Fruit fly (Drosophila melanogaster) whole organism, embryonic: ENCODE data around the gene bb8.

Experiments used
- C15 ChIP-seq: fragments of 200-800 bp; sonication (Bioruptor generic); IDR thresholded peaks from 3 replicates; pipeline ENCODE4 v1.3.6; 2022; ENCODE audit warnings: missing biosample characterization, missing genetic modification characterization
- CG12236 ChIP-seq: fragments of 200-800 bp; sonication (Bioruptor generic); optimal IDR thresholded peaks from 2 replicates; lab custom pipeline; 2016; ENCODE audit warnings: missing biosample characterization, missing genetic modification characterization
- CG12391 ChIP-seq: fragments of 200-800 bp; sonication (Bioruptor generic); optimal IDR thresholded peaks from 3 replicates; lab custom pipeline; 2018; ENCODE audit warnings: missing biosample characterization, mild to moderate bottlenecking, missing genetic modification characterization, moderate library complexity
- CG12769 ChIP-seq: fragments of 200-800 bp; sonication (Bioruptor generic); optimal IDR thresholded peaks from 2 replicates; lab custom pipeline; 2019; ENCODE audit warnings: missing biosample characterization, mild to moderate bottlenecking, missing genetic modification characterization, moderate library complexity
- CG14050 ChIP-seq: fragments of 200-800 bp; sonication (Bioruptor generic); IDR thresholded peaks from 3 replicates; pipeline ENCODE4 v1.3.6; 2022; ENCODE audit warnings: missing biosample characterization, missing genetic modification characterization
- CG15479 ChIP-seq: fragments of 200-800 bp; sonication (Bioruptor generic); optimal IDR thresholded peaks from 3 replicates; lab custom pipeline; 2019; ENCODE audit warnings: missing biosample characterization, mild to moderate bottlenecking, missing genetic modification characterization, moderate library complexity
- CG16813 ChIP-seq: fragments of 200-800 bp; sonication (Bioruptor generic); IDR thresholded peaks from 3 replicates; pipeline ENCODE4 v1.3.6; 2022; ENCODE audit warnings: missing biosample characterization, missing genetic modification characterization; ENCODE audit not compliant: partially characterized antibody
- CG17186 ChIP-seq: fragments of 200-800 bp; sonication (Bioruptor generic); optimal IDR thresholded peaks from 3 replicates; lab custom pipeline; 2017; ENCODE audit warnings: missing biosample characterization, missing genetic modification reagents, missing genetic modification characterization
- CG2129 ChIP-seq: fragments of 200-800 bp; sonication (Bioruptor generic); IDR thresholded peaks from 2 replicates; pipeline ENCODE4 v1.3.6; 2022; ENCODE audit warnings: missing biosample characterization, missing genetic modification characterization; ENCODE audit not compliant: partially characterized antibody
- CG2889 ChIP-seq: fragments of 200-800 bp; sonication (Bioruptor generic); IDR thresholded peaks from 3 replicates; pipeline ENCODE4 v1.3.6; 2022; ENCODE audit warnings: missing biosample characterization, missing genetic modification characterization
- CG32532 ChIP-seq: fragments of 200-800 bp; sonication (Bioruptor generic); IDR thresholded peaks from 2 replicates; pipeline ENCODE4 v1.3.6; 2022; ENCODE audit warnings: missing biosample characterization, missing genetic modification characterization
- CG3407 ChIP-seq: fragments of 200-800 bp; sonication (Bioruptor generic); optimal IDR thresholded peaks from 2 replicates; lab custom pipeline; 2018; ENCODE audit warnings: missing biosample characterization, mild to moderate bottlenecking, missing genetic modification characterization
- CG4820 ChIP-seq: fragments of 200-800 bp; sonication (Bioruptor generic); optimal IDR thresholded peaks from 3 replicates; lab custom pipeline; 2016; ENCODE audit warnings: missing biosample characterization, missing genetic modification characterization
- CG7271 ChIP-seq: fragments of 200-800 bp; sonication (Bioruptor generic); optimal IDR thresholded peaks from 2 replicates; lab custom pipeline; 2018; ENCODE audit warnings: missing biosample characterization, mild to moderate bottlenecking, missing genetic modification characterization, moderate library complexity
- CG8089 ChIP-seq: fragments of 200-800 bp; sonication (Bioruptor generic); optimal IDR thresholded peaks from 3 replicates; lab custom pipeline; 2016; ENCODE audit warnings: missing biosample characterization, missing genetic modification characterization
- Chrac-16 ChIP-seq: fragments of 200-800 bp; sonication (Bioruptor generic); optimal IDR thresholded peaks from 3 replicates; lab custom pipeline; 2016; ENCODE audit warnings: missing biosample characterization, missing genetic modification characterization
- CrebB ChIP-seq: fragments of 200-800 bp; sonication (Bioruptor generic); optimal IDR thresholded peaks from 3 replicates; lab custom pipeline; 2018; ENCODE audit warnings: missing biosample characterization, mild to moderate bottlenecking, missing genetic modification characterization
- Dip2 ChIP-seq: fragments of 200-800 bp; sonication (Bioruptor generic); IDR thresholded peaks from 2 replicates; pipeline ENCODE4 v1.3.6; 2022; ENCODE audit warnings: missing biosample characterization, missing genetic modification characterization
- E2f2 ChIP-seq: fragments of 200-800 bp; sonication (Bioruptor generic); IDR thresholded peaks from 2 replicates; pipeline ENCODE4 v1.3.6; 2022; ENCODE audit warnings: missing biosample characterization, missing genetic modification characterization
- Fer1 ChIP-seq: fragments of 200-800 bp; sonication (Bioruptor generic); optimal IDR thresholded peaks from 2 replicates; lab custom pipeline; 2017; ENCODE audit warnings: missing biosample characterization, mild to moderate bottlenecking, missing genetic modification characterization
- Fer3 ChIP-seq: fragments of 200-800 bp; sonication (Bioruptor generic); optimal IDR thresholded peaks from 2 replicates; lab custom pipeline; 2018; ENCODE audit warnings: missing biosample characterization, mild to moderate bottlenecking, missing genetic modification characterization, moderate library complexity
- Gug ChIP-seq: fragments of 200-800 bp; sonication (Bioruptor generic); IDR thresholded peaks from 4 replicates; pipeline ENCODE4 v1.3.6; 2022; ENCODE audit warnings: missing biosample characterization, missing genetic modification characterization
- H15 ChIP-seq: fragments of 200-800 bp; sonication (Bioruptor generic); IDR thresholded peaks from 3 replicates; pipeline ENCODE4 v1.3.6; 2022; ENCODE audit warnings: missing biosample characterization, missing genetic modification characterization
- Hand ChIP-seq: fragments of 200-800 bp; sonication (Bioruptor generic); optimal IDR thresholded peaks from 2 replicates; lab custom pipeline; 2017; ENCODE audit warnings: mild to moderate bottlenecking, missing biosample characterization, missing genetic modification reagents, missing genetic modification characterization
- Kr ChIP-seq: fragments of 200-800 bp; sonication (Bioruptor generic); optimal IDR thresholded peaks from 2 replicates; lab custom pipeline; 2017; ENCODE audit warnings: missing biosample characterization, mild to moderate bottlenecking, missing genetic modification characterization
- Nf-YA ChIP-seq: fragments of 200-800 bp; sonication (Bioruptor generic); IDR thresholded peaks from 2 replicates; pipeline ENCODE4 v1.3.6; 2022; ENCODE audit warnings: missing biosample characterization, missing genetic modification characterization
- Sox100B ChIP-seq: fragments of 200-800 bp; sonication (Bioruptor generic); optimal IDR thresholded peaks from 3 replicates; lab custom pipeline; 2018; ENCODE audit warnings: missing biosample characterization, mild to moderate bottlenecking, missing genetic modification characterization
- Sox102F ChIP-seq: fragments of 200-800 bp; sonication (Bioruptor generic); optimal IDR thresholded peaks from 2 replicates; lab custom pipeline; 2018; ENCODE audit warnings: missing biosample characterization, mild to moderate bottlenecking, missing genetic modification characterization, moderate library complexity
- Spps ChIP-seq: fragments of 200-800 bp; sonication (Bioruptor generic); optimal IDR thresholded peaks from 2 replicates; lab custom pipeline; 2018; ENCODE audit warnings: missing biosample characterization, mild to moderate bottlenecking, missing genetic modification characterization
- ash1 ChIP-seq: fragments of 200-800 bp; sonication (Bioruptor generic); optimal IDR thresholded peaks from 2 replicates; lab custom pipeline; 2018; ENCODE audit warnings: missing biosample characterization, mild to moderate bottlenecking, missing genetic modification characterization
- bbx ChIP-seq: fragments of 200-800 bp; sonication (Bioruptor generic); IDR thresholded peaks from 2 replicates; pipeline ENCODE4 v1.3.6; 2022; ENCODE audit warnings: missing biosample characterization, missing genetic modification characterization; ENCODE audit not compliant: partially characterized antibody
- corto ChIP-seq: fragments of 200-800 bp; sonication (Bioruptor generic); optimal IDR thresholded peaks from 2 replicates; lab custom pipeline; 2016; ENCODE audit warnings: missing biosample characterization, mild to moderate bottlenecking, missing genetic modification characterization, moderate library complexity
- crol ChIP-seq: fragments of 200-800 bp; sonication (Bioruptor generic); IDR thresholded peaks from 2 replicates; pipeline ENCODE4 v1.3.6; 2022; ENCODE audit warnings: missing biosample characterization, missing genetic modification characterization
- crp ChIP-seq, 2 experiments: fragments of 200-800 bp; sonication (Bioruptor generic); optimal IDR thresholded peaks; 2 replicates in 1 of 2; 3 replicates in 1 of 2; lab custom pipeline; 2017; ENCODE audit warnings: missing biosample characterization in 2 of 2, missing genetic modification characterization in 2 of 2, mild to moderate bottlenecking in 1 of 2, moderate library complexity in 1 of 2
- dysf ChIP-seq: fragments of 200-800 bp; sonication (Bioruptor generic); IDR thresholded peaks from 3 replicates; pipeline ENCODE4 v1.3.6; 2022; ENCODE audit warnings: missing biosample characterization, missing genetic modification characterization
- ems ChIP-seq: fragments of 200-800 bp; sonication (Bioruptor generic); optimal IDR thresholded peaks from 3 replicates; lab custom pipeline; 2016; ENCODE audit warnings: missing biosample characterization, missing genetic modification characterization
- ewg ChIP-seq: fragments of 200-800 bp; sonication (Bioruptor generic); optimal IDR thresholded peaks from 3 replicates; lab custom pipeline; 2017; ENCODE audit warnings: mild to moderate bottlenecking, missing biosample characterization, missing genetic modification reagents, missing genetic modification characterization
- fd102C ChIP-seq: fragments of 200-800 bp; sonication (Bioruptor generic); optimal IDR thresholded peaks from 2 replicates; lab custom pipeline; 2018; ENCODE audit warnings: missing biosample characterization, mild to moderate bottlenecking, missing genetic modification characterization, moderate library complexity
- fd64A ChIP-seq: fragments of 200-800 bp; sonication (Bioruptor generic); optimal IDR thresholded peaks from 3 replicates; lab custom pipeline; 2018; ENCODE audit warnings: missing biosample characterization, mild to moderate bottlenecking, missing genetic modification characterization
- ftz-f1 ChIP-seq: fragments of 200-800 bp; sonication (Bioruptor generic); optimal IDR thresholded peaks from 2 replicates; lab custom pipeline; 2016; ENCODE audit warnings: missing biosample characterization, missing genetic modification characterization
- her ChIP-seq: fragments of 200-800 bp; sonication (Bioruptor generic); optimal IDR thresholded peaks from 2 replicates; lab custom pipeline; 2016; ENCODE audit warnings: missing biosample characterization, missing genetic modification characterization
- knrl ChIP-seq: fragments of 200-800 bp; sonication (Bioruptor generic); IDR thresholded peaks from 3 replicates; pipeline ENCODE4 v1.3.6; 2022; ENCODE audit warnings: missing biosample characterization, missing genetic modification characterization; ENCODE audit not compliant: partially characterized antibody
- odd ChIP-seq: fragments of 200-800 bp; sonication (Bioruptor generic); optimal IDR thresholded peaks from 2 replicates; lab custom pipeline; 2017; ENCODE audit warnings: missing biosample characterization, mild to moderate bottlenecking, missing genetic modification characterization
- onecut ChIP-seq: fragments of 200-800 bp; sonication (Bioruptor generic); IDR thresholded peaks from 2 replicates; pipeline ENCODE4 v1.3.6; 2022; ENCODE audit warnings: missing biosample characterization, missing genetic modification characterization
- psq ChIP-seq: fragments of 200-800 bp; sonication (Bioruptor generic); optimal IDR thresholded peaks from 2 replicates; lab custom pipeline; 2017; ENCODE audit warnings: missing biosample characterization, missing genetic modification characterization
- run ChIP-seq: fragments of 200-800 bp; sonication (Bioruptor generic); optimal IDR thresholded peaks from 3 replicates; lab custom pipeline; 2018; ENCODE audit warnings: missing biosample characterization, mild to moderate bottlenecking, missing genetic modification characterization
- tgo ChIP-seq: fragments of 200-800 bp; sonication (Bioruptor generic); IDR thresholded peaks from 3 replicates; pipeline ENCODE4 v1.3.6; 2022; ENCODE audit warnings: missing biosample characterization, missing genetic modification characterization
- tll ChIP-seq, 2 experiments: fragments of 200-800 bp in 1 of 2; fragments of >200 bp in 1 of 2; sonication (Bioruptor generic) in 1 of 2; optimal IDR thresholded peaks; 2 replicates each; lab custom pipeline; 2017 to 2019; ENCODE audit warnings: missing biosample characterization in 2 of 2, missing genetic modification characterization in 2 of 2, mild to moderate bottlenecking in 1 of 2, moderate library complexity in 1 of 2
- twi ChIP-seq: fragments of 200-800 bp; optimal IDR thresholded peaks from 2 replicates; lab custom pipeline; 2019; ENCODE audit warnings: missing biosample characterization, mild to moderate bottlenecking, missing genetic modification characterization, moderate library complexity

Gene bb8

DNA sequence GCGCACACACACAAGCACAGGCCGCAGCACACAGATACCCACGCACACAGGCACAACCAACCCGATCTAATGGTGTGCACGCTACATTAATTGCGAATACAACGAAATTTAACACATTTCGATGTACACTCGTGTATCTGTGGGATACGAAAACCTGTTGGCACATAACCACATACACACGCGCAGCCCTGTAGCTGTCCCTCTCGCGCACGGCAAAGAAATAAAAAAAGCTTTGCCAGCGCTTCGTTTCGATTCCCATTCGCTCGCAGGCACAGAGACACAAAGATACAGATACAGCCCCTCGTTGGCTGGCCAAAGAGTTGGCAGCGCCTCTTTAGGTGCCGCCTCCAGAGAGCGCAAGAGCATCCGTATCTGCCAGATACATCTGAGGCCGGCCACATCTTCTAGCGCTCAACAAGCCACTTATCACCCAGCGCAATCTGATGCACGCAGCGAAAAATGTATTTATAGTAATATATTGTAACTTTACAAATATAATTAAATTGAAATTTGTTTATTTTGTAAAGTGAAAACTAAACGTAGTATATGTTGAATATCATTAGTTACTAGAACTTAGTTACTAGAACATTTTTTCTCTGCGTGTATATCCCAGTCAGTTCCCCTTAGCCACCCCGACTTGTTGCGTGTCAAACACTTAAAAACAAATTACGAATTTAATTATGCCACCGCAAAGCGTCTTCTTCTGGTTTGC, 3.2 kb upstream of the bb8 start (continued):
- TF ChIP-seq crol (GFP tag; lab: Robert Waterston, UW) (no peak), Kr (GFP tag; lab: Kevin White, UChicago) (no peak), Gug (GFP tag; lab: Robert Waterston, UW) (peak; percentile 31; the same call in 1 of the 4 replicates), odd (no peak), Sox102F (peak; percentile 61), CG14050 (peak; percentile 51; the same call in 2 of the 3 replicates), H15 (GFP tag; lab: Robert Waterston, UW) (peak; percentile 56; the same call in 2 of the 3 replicates), Dip2 (GFP tag; lab: Robert Waterston, UW) (no peak), ems (no peak), Spps (peak; percentile 33), twi (tag; lab: Kevin White, UChicago) (no peak), Fer1 (GFP tag; lab: Kevin White, UChicago) (no peak), CrebB (no peak), crp (GFP tag; optimal IDR thresholded peaks at IDR 0.05; lab: Kevin White, UChicago) (no peak), CG4820 (GFP tag; lab: Kevin White, UChicago) (peak; percentile 33), CG2129 (GFP tag; lab: Robert Waterston, UW) (no peak), corto (no peak), ewg (GFP tag; lab: Kevin White, UChicago) (peak; percentile 9), dysf (peak; percentile 50; the same call in 1 of the 3 replicates), CG17186 (GFP tag; lab: Kevin White, UChicago) (no peak), tgo (peak; percentile 70), C15 (GFP tag; lab: Robert Waterston, UW) (no peak), her (no peak), CG12391 (tag; lab: Kevin White, UChicago) (peak; percentile 68), ftz-f1 (peak; percentile 15), tll (GFP tag; optimal IDR thresholded peaks at IDR 0.05; lab: Kevin White, UChicago) (no peak), knrl (no peak), psq (GFP tag; lab: Kevin White, UChicago) (no peak), CG16813 (GFP tag; lab: Robert Waterston, UW) (no peak), Nf-YA (GFP tag; lab: Robert Waterston, UW) (peak; percentile 82), CG12769 (tag; lab: Kevin White, UChicago) (no peak), fd102C (GFP tag; lab: Kevin White, UChicago) (no peak), CG2889 (GFP tag; lab: Robert Waterston, UW) (no peak), fd64A (GFP tag; lab: Kevin White, UChicago) (no peak), Hand (no peak), CG7271 (tag; lab: Kevin White, UChicago) (no peak), CG32532 (GFP tag; lab: Robert Waterston, UW) (0 out of 2 replicates have a peak, but pooled peaks have one; percentile 18), CG8089 (GFP tag; lab: Kevin White, UChicago) (no peak), CG15479 (peak; percentile 54), Fer3 (tag; lab: Kevin White, UChicago) (no peak), CG3407 (GFP tag; lab: Kevin White, UChicago) (peak; percentile 34), onecut (GFP tag; lab: Robert Waterston, UW) (no peak), Chrac-16 (GFP tag; lab: Kevin White, UChicago) (peak; percentile 45), Sox100B (GFP tag; lab: Kevin White, UChicago) (no peak), E2f2 (GFP tag; lab: Robert Waterston, UW) (peak; percentile 46; the same call in 1 of the 2 replicates), ash1 (no peak), bbx (GFP tag; lab: Robert Waterston, UW) (no peak), run (tag; lab: Kevin White, UChicago) (no peak), CG12236 (no peak)
